Worm (Caenorhabditis elegans): ENCODE measurements around the gene chil-2.

The chil-2 gene

DNA sequence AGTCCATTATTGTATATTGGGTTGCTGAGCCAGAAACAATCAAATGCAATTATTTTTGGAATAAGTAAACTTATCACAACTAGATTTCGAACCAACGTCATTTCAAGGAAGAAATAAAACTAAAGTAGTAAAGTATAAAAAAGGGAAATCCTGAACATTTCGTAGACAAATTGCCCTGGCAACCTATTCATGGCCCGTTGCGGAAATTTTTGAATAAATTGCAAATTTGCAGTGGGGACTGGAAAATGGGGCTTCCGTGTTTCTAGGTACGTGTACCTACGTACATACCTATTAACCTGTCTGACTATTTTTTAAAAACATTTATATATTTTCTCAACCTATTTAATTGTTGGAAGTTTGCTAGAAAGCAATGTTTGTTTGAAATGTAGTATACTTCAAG lies 40.6 kb upstream of the chil-2 start, which contains the start of gene F26C11.3:
Gene F26C11.3 (minus strand): TSS at position 101 of the 400 bp plus-strand sequence.
- TF ChIP-seq rnt-1 (tag; optimal IDR thresholded peaks at IDR 0.05) (no peak), unc-98 (GFP tag; IDR thresholded peaks at IDR 0.05) (no peak), nhr-19 (GFP tag; conservative IDR thresholded peaks at IDR 0.05) (no peak), sptf-1 (tag; optimal IDR thresholded peaks at IDR 0.05) (no peak), fos-1 (tag; optimal IDR thresholded peaks at IDR 0.05) (no peak), C34B4.2 (tag; optimal IDR thresholded peaks at IDR 0.05) (no peak), unc-130 (tag; optimal IDR thresholded peaks at IDR 0.05) (no peak), Y116A8C.19 (tag; optimal IDR thresholded peaks at IDR 0.05; ENCODE audit: borderline replicate concordance) (no peak), ces-1 (GFP tag; optimal IDR thresholded peaks at IDR 0.05) (no peak), hlh-4 (tag; optimal IDR thresholded peaks at IDR 0.05) (no peak), ceh-90 (tag; optimal IDR thresholded peaks at IDR 0.05) (no peak), nhr-28 (tag; optimal IDR thresholded peaks at IDR 0.05) (no peak), vab-15 (tag; optimal IDR thresholded peaks at IDR 0.05) (no peak), snpc-4 (tag; optimal IDR thresholded peaks at IDR 0.05) (no peak), nhr-85 (tag) (no peak), fkh-4 (tag; optimal IDR thresholded peaks at IDR 0.05; ENCODE audit: borderline replicate concordance) (no peak)

DNA sequence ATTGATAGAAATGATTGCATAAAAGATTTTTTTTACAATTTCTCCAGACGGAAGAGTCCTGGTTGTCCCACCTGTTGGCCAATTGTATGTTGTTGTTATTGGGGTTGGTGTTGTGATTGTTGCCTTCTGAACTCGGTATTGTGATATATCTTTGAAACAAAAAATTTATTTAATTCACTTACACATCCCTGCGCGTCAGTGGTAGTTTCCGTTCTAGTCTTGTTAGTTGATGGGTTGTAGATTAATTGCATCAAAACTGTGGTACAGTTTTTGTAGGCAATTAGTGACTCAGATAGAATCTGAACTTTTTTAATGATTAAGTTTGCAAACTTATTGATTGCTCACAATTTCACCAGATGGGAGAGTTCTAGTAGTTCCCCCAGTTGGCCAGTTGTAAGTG lies 30.1 kb upstream of the chil-2 start:
- TF ChIP-seq efl-1 (optimal IDR thresholded peaks at IDR 0.05) = no peak
- peak in 1 of 2 experiments; percentile 62 for TF ChIP-seq efl-1 (GFP tag; optimal IDR thresholded peaks at IDR 0.05 in 1 of 2)
- no peak for TF ChIP-seq C04F5.9 (tag; optimal IDR thresholded peaks at IDR 0.05)
- TF ChIP-seq ceh-63 (GFP tag; optimal IDR thresholded peaks at IDR 0.05) = no peak
- no peak for TF ChIP-seq egl-27 (tag; optimal IDR thresholded peaks at IDR 0.05)
- no peak for TF ChIP-seq egl-13 (tag; optimal IDR thresholded peaks at IDR 0.05)
- TF ChIP-seq zag-1 (tag; optimal IDR thresholded peaks at IDR 0.05) = no peak

DNA sequence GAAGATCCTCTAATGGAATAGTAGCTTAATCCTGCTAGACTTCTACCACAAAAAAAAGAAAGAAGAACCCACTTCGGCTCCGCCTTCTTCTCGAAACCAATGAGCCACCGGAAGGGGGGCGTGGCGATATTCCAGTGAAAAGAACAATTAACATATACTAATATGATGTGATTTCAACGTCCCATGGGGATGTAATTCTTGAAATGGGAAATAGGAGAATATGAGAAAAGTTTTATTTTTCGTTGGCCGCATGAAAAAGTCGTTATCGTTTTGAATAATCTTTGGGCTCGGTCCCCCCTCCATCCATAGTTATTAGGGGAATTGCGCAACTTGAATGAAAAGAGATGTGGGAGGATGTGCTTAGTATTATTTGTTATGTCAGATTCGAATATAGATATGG lies 25.9 kb upstream of the chil-2 start, which contains the start of gene unc-4:
Gene unc-4 (minus strand): TSS at position 101 of the 400 bp plus-strand sequence.
- TF ChIP-seq lin-35 (GFP tag; optimal IDR thresholded peaks at IDR 0.05) = no peak
- TF ChIP-seq skn-1 (tag; optimal IDR thresholded peaks at IDR 0.05) = no peak
- no peak for TF ChIP-seq nhr-11 (tag; optimal IDR thresholded peaks at IDR 0.05)
- TF ChIP-seq unc-130 (tag; optimal IDR thresholded peaks at IDR 0.05) = no peak
- no peak for TF ChIP-seq efl-3 (GFP tag; optimal IDR thresholded peaks at IDR 0.05)
- TF ChIP-seq elt-2 (tag; optimal IDR thresholded peaks at IDR 0.05) = no peak
- no peak for TF ChIP-seq unc-98 (GFP tag; IDR thresholded peaks at IDR 0.05)

DNA sequence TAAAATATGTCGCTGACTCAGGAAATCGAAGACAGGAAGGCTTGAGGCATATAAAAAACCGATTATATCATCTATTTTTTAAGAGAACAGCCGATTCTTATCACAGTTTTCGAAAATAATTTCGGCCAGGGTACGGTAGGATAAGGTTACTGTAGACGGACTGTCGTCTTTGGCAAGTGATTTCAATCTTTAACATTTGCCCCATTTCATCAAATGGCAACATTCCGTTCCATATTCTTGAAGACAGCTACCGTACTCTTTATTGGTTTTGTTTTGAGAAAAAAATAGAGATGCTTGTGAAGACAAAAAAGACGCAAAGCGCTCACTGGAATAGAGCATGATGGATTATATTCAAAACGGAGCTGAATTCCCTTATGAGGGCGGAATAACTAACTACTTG lies 24.3 kb upstream of the chil-2 start:
- TF ChIP-seq C04F5.9 (tag; optimal IDR thresholded peaks at IDR 0.05) (no peak), nhr-47 (tag; optimal IDR thresholded peaks at IDR 0.05) (no peak), ceh-63 (GFP tag; optimal IDR thresholded peaks at IDR 0.05) (no peak), dpl-1 (GFP tag; optimal IDR thresholded peaks at IDR 0.05) (no peak), nhr-71 (tag; optimal IDR thresholded peaks at IDR 0.05) (no peak), lir-3 (tag; optimal IDR thresholded peaks at IDR 0.05; ENCODE audit: poor library complexity) (no peak), C34B4.2 (tag; optimal IDR thresholded peaks at IDR 0.05) (no peak), F16B12.6 (tag; optimal IDR thresholded peaks at IDR 0.05) (no peak)

DNA sequence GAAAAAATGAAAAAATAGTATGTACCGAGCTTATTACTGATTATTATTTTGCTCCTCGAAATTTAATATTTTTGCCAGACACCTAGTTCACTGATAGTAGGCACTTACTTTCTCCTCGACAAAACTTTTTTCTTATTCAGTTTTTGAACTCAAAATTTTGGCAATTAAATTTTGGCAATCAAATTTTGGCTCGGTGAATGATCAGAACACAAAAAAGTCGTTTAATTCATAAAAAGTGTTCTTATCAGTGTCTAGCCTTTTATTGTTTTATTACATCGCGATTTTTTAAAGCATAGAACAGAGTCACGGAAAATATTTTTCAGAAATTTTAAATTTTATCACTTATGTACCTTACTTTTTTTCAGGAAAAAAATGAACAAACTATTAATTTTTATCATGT lies 20.8 kb upstream of the chil-2 start:
- TF ChIP-seq fkh-8 (tag; optimal IDR thresholded peaks at IDR 0.05) (no peak), nhr-19 (GFP tag; conservative IDR thresholded peaks at IDR 0.05) (no peak), unc-98 (GFP tag; IDR thresholded peaks at IDR 0.05) (no peak), lin-15B (tag; optimal IDR thresholded peaks at IDR 0.05) (no peak), tbx-2 (tag; optimal IDR thresholded peaks at IDR 0.05) (no peak), ceh-82 (tag; optimal IDR thresholded peaks at IDR 0.05) (no peak), mab-9 (GFP tag; IDR thresholded peaks at IDR 0.05) (no peak), nhr-11 (tag; optimal IDR thresholded peaks at IDR 0.05) (no peak), ces-1 (GFP tag; optimal IDR thresholded peaks at IDR 0.05) (no peak), nhr-90 (tag; optimal IDR thresholded peaks at IDR 0.05; ENCODE audit: poor library complexity) (no peak), unc-62 (GFP tag; optimal IDR thresholded peaks at IDR 0.05) (no peak), jun-1 (tag; optimal IDR thresholded peaks at IDR 0.05) (no peak), sptf-1 (tag; optimal IDR thresholded peaks at IDR 0.05) (no peak), nhr-237 (tag; optimal IDR thresholded peaks at IDR 0.05) (no peak), irx-1 (tag; optimal IDR thresholded peaks at IDR 0.05) (no peak)
